Worm (Caenorhabditis elegans) whole organism, L2 larva: ENCODE measurements around the gene egl-43.

Experiments
- C34F6.9 ChIP-seq: fragments of 150-350 bp; optimal IDR thresholded peaks from 2 replicates; lab custom pipeline; 2014; ENCODE audit warnings: missing biosample characterization, missing genetic modification characterization
- F13H6.1 ChIP-seq: sonication (generic microtip); optimal IDR thresholded peaks from 2 replicates; lab custom pipeline; 2016; ENCODE audit warnings: missing genetic modification characterization, missing compliant biosample characterization
- Y55F3AM.14 ChIP-seq: fragments of 200-800 bp; sonication (Bioruptor generic); optimal IDR thresholded peaks from 2 replicates; lab custom pipeline; 2018; ENCODE audit warnings: mild to moderate bottlenecking, missing genetic modification characterization, missing compliant biosample characterization
- ZK546.5 ChIP-seq: sonication (generic microtip); optimal IDR thresholded peaks from 2 replicates; lab custom pipeline; 2017; ENCODE audit warnings: missing biosample characterization, missing genetic modification characterization
- alr-1 ChIP-seq: fragments of 150-350 bp; optimal IDR thresholded peaks from 2 replicates; lab custom pipeline; 2014; ENCODE audit warnings: missing biosample characterization, missing genetic modification characterization
- aly-2 ChIP-seq: fragments of 150-350 bp; optimal IDR thresholded peaks from 2 replicates; lab custom pipeline; 2014; ENCODE audit warnings: missing biosample characterization, missing genetic modification characterization
- ama-1 ChIP-seq: fragments of 150-350 bp; optimal IDR thresholded peaks from 2 replicates; lab custom pipeline; 2018; ENCODE audit warnings: inconsistent platforms
- blmp-1 ChIP-seq: sonication (generic microtip); optimal IDR thresholded peaks from 2 replicates; lab custom pipeline; 2017; ENCODE audit warnings: missing genetic modification characterization, mild to moderate bottlenecking, missing compliant biosample characterization, antibody characterized with exemption, moderate library complexity; ENCODE audit not compliant: insufficient read depth
- ceh-16 ChIP-seq: fragments of 150-350 bp; optimal IDR thresholded peaks from 2 replicates; lab custom pipeline; 2014; ENCODE audit warnings: missing biosample characterization, missing genetic modification characterization
- crh-2 ChIP-seq: sonication (generic microtip); optimal IDR thresholded peaks from 2 replicates; lab custom pipeline; 2017; ENCODE audit warnings: missing biosample characterization, missing genetic modification characterization
- dmd-4 ChIP-seq: sonication (generic microtip); optimal IDR thresholded peaks from 2 replicates; lab custom pipeline; 2017; ENCODE audit warnings: missing biosample characterization, missing genetic modification characterization
- egl-27 ChIP-seq: sonication (generic microtip); optimal IDR thresholded peaks from 3 replicates; lab custom pipeline; 2017; ENCODE audit warnings: missing biosample characterization, missing genetic modification reagents, missing genetic modification characterization
- elt-1 ChIP-seq: fragments of 150-350 bp; optimal IDR thresholded peaks from 2 replicates; lab custom pipeline; 2014; ENCODE audit warnings: missing biosample characterization, missing genetic modification characterization
- elt-3 ChIP-seq: sonication (generic microtip); optimal IDR thresholded peaks from 2 replicates; lab custom pipeline; 2017; ENCODE audit warnings: missing biosample characterization, missing genetic modification characterization
- fos-1 ChIP-seq: fragments of 150-350 bp; optimal IDR thresholded peaks from 2 replicates; lab custom pipeline; 2014; ENCODE audit warnings: missing biosample characterization, missing genetic modification characterization
- gmeb-1 ChIP-seq: fragments of 150-350 bp; optimal IDR thresholded peaks from 2 replicates; lab custom pipeline; 2014; ENCODE audit warnings: missing biosample characterization, missing genetic modification characterization
- lin-11 ChIP-seq: fragments of 150-350 bp; sonication (generic microtip); optimal IDR thresholded peaks from 2 replicates; lab custom pipeline; 2014; ENCODE audit warnings: missing biosample characterization, missing genetic modification characterization, inconsistent platforms, mixed read lengths
- lin-13 ChIP-seq: fragments of 150-350 bp; optimal IDR thresholded peaks from 2 replicates; lab custom pipeline; 2014; ENCODE audit warnings: missing biosample characterization, missing genetic modification reagents, missing genetic modification characterization
- lsy-2 ChIP-seq, 2 experiments: fragments of 150-350 bp in 1 of 2; sonication (generic microtip) in 1 of 2; optimal IDR thresholded peaks; 2 replicates each; lab custom pipeline; 2014 to 2017; ENCODE audit warnings: missing biosample characterization in 2 of 2, missing genetic modification characterization in 2 of 2
- mab-5 ChIP-seq: fragments of 150-350 bp; optimal IDR thresholded peaks from 2 replicates; lab custom pipeline; 2014; ENCODE audit warnings: missing biosample characterization, missing genetic modification characterization
- mbf-1 ChIP-seq: sonication (generic microtip); optimal IDR thresholded peaks from 2 replicates; lab custom pipeline; 2017; ENCODE audit warnings: missing biosample characterization, missing genetic modification characterization
- mdl-1 ChIP-seq, 2 experiments: fragments of 150-350 bp in 1 of 2; sonication (generic microtip) in 1 of 2; optimal IDR thresholded peaks; 2 replicates each; lab custom pipeline; 2017; ENCODE audit warnings: missing biosample characterization in 2 of 2, missing genetic modification characterization in 2 of 2
- nhr-10 ChIP-seq: sonication (generic microtip); optimal IDR thresholded peaks from 2 replicates; lab custom pipeline; 2017; ENCODE audit warnings: missing biosample characterization, missing genetic modification characterization
- nhr-11 ChIP-seq: fragments of 150-350 bp; optimal IDR thresholded peaks from 2 replicates; lab custom pipeline; 2014; ENCODE audit warnings: missing biosample characterization, missing genetic modification characterization
- nhr-12 ChIP-seq: fragments of 150-350 bp; optimal IDR thresholded peaks from 2 replicates; lab custom pipeline; 2014; ENCODE audit warnings: missing biosample characterization, missing genetic modification characterization
- nhr-129 ChIP-seq: fragments of 150-350 bp; optimal IDR thresholded peaks from 2 replicates; lab custom pipeline; 2014; ENCODE audit warnings: missing biosample characterization, missing genetic modification characterization
- nhr-21 ChIP-seq: fragments of 150-350 bp; optimal IDR thresholded peaks from 2 replicates; lab custom pipeline; 2014; ENCODE audit warnings: missing biosample characterization, missing genetic modification characterization
- nhr-23 ChIP-seq: fragments of 150-350 bp; optimal IDR thresholded peaks from 2 replicates; lab custom pipeline; 2014; ENCODE audit warnings: missing biosample characterization, missing genetic modification reagents, missing genetic modification characterization
- nhr-237 ChIP-seq: fragments of 150-350 bp; optimal IDR thresholded peaks from 2 replicates; lab custom pipeline; 2014; ENCODE audit warnings: missing biosample characterization, missing genetic modification characterization
- nhr-25 ChIP-seq: fragments of 150-350 bp; sonication (generic microtip); optimal IDR thresholded peaks from 3 replicates; lab custom pipeline; 2014; ENCODE audit warnings: missing biosample characterization, missing genetic modification characterization
- nhr-6 ChIP-seq: fragments of 150-350 bp; optimal IDR thresholded peaks from 2 replicates; lab custom pipeline; 2014; ENCODE audit warnings: missing biosample characterization, missing genetic modification characterization
- nhr-77 ChIP-seq: fragments of 150-350 bp; optimal IDR thresholded peaks from 2 replicates; lab custom pipeline; 2014; ENCODE audit warnings: missing biosample characterization, missing genetic modification characterization
- peb-1 ChIP-seq: fragments of 150-350 bp; optimal IDR thresholded peaks from 2 replicates; lab custom pipeline; 2014; ENCODE audit warnings: missing biosample characterization, missing genetic modification characterization
- sem-4 ChIP-seq: fragments of 150-350 bp; optimal IDR thresholded peaks from 2 replicates; lab custom pipeline; 2014; ENCODE audit warnings: missing biosample characterization, missing genetic modification reagents, missing genetic modification characterization
- skn-1 ChIP-seq: sonication (generic microtip); optimal IDR thresholded peaks from 2 replicates; lab custom pipeline; 2017; ENCODE audit warnings: missing biosample characterization, missing genetic modification characterization
- sma-3 ChIP-seq: sonication (generic microtip); optimal IDR thresholded peaks from 2 replicates; lab custom pipeline; 2016; ENCODE audit warnings: missing genetic modification reagents, missing genetic modification characterization, missing compliant biosample characterization
- sma-9 ChIP-seq, 2 experiments: fragments of 150-350 bp in 1 of 2; sonication (generic microtip) in 1 of 2; optimal IDR thresholded peaks; 2 replicates each; lab custom pipeline; 2014 to 2016; ENCODE audit warnings: missing genetic modification characterization in 2 of 2, mild to moderate bottlenecking in 1 of 2, missing biosample characterization in 1 of 2, missing compliant biosample characterization in 1 of 2, missing genetic modification reagents in 1 of 2, moderate library complexity in 1 of 2
- snpc-4 ChIP-seq: fragments of 150-350 bp; optimal IDR thresholded peaks from 2 replicates; lab custom pipeline; 2014; ENCODE audit warnings: missing biosample characterization, missing genetic modification characterization
- unc-55 ChIP-seq: fragments of 150-350 bp; sonication (generic microtip); optimal IDR thresholded peaks from 3 replicates; lab custom pipeline; 2014; ENCODE audit warnings: missing biosample characterization, missing genetic modification reagents, missing genetic modification characterization
- unc-62 ChIP-seq: fragments of 150-350 bp; optimal IDR thresholded peaks from 2 replicates; lab custom pipeline; 2014; ENCODE audit warnings: missing biosample characterization, missing genetic modification reagents, missing genetic modification characterization
- zag-1 ChIP-seq: fragments of 150-350 bp; optimal IDR thresholded peaks from 2 replicates; lab custom pipeline; 2014; ENCODE audit warnings: missing biosample characterization, missing genetic modification characterization
- ztf-1 ChIP-seq: fragments of 200-800 bp; sonication (Bioruptor generic); conservative IDR thresholded peaks from 2 replicates; pipeline ENCODE4 v1.3.6; 2022; ENCODE audit warnings: missing genetic modification characterization, missing compliant biosample characterization
- ztf-11 ChIP-seq: sonication (generic microtip); optimal IDR thresholded peaks from 2 replicates; lab custom pipeline; 2017; ENCODE audit warnings: missing biosample characterization, missing genetic modification characterization
- ztf-4 ChIP-seq: fragments of 150-350 bp; optimal IDR thresholded peaks from 2 replicates; lab custom pipeline; 2014; ENCODE audit warnings: missing biosample characterization, missing genetic modification characterization

The egl-43 gene

DNA sequence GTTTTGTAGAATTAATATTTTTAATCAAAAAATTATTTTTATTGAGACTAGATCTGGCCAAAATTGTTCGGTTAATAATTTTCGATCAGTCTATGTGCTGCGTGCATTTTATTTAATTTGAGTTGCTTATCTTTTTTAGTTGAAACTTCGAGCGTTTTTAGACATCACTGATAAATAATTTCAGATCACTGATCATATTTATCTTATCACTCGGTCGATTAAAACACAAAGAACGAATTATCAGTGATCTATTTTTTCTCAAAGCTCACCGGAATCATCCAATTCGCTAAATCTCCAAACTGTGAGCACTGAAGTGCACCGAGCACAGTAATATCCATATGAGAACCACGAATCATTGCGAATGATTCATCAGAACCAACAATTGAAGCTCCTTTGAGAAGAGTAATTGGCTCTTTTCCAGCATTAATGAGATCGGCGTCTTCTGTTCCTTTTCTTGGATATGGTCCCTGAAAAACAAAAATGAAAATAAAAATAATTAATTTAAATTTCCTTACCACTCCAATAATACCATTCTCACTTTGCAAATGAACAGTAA lies 19.9 kb upstream of the egl-43 start:
- no peak for TF ChIP-seq nhr-25 (tag; lab: Kevin White, UChicago)
- peak; percentile 47 for TF ChIP-seq crh-2 (tag; lab: Kevin White, UChicago)
- no peak for TF ChIP-seq peb-1 (tag; lab: Kevin White, UChicago)
- peak; percentile 43 for TF ChIP-seq fos-1
- no peak for TF ChIP-seq nhr-129 (tag; lab: Kevin White, UChicago)
- peak; percentile 32 for TF ChIP-seq sma-9 (GFP tag; optimal IDR thresholded peaks at IDR 0.05; lab: Kevin White, UChicago)
- no peak for TF ChIP-seq sma-9 (tag; optimal IDR thresholded peaks at IDR 0.05; lab: Kevin White, UChicago)
- no peak for TF ChIP-seq nhr-6 (tag; lab: Kevin White, UChicago)
- TF ChIP-seq nhr-11 (tag; lab: Kevin White, UChicago) = no peak
- TF ChIP-seq ztf-1 (GFP tag; lab: Robert Waterston, UW) = no peak

DNA sequence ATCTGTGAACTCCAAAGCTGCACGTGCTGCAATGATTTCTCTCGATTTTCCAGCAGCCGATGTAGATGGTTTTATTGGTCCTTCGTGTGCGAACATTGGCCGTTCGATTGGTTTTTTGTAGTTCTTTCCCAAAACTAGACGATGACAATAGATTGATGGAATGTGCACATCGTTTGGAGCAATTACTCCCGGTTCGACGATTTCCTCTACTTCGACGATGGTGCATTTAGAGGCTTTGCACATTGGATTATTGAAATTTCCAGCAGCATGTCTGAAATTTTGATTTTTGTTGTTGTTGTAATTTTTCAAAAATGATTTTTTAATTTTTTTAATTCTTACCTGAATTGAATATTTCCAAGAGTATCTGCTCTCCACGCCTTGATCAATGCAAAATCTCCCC lies 19.3 kb upstream of the egl-43 start:
- TF ChIP-seq lin-13 (peak; percentile 17), mdl-1 (tag; optimal IDR thresholded peaks at IDR 0.05; lab: Kevin White, UChicago) (no peak), mab-5 (tag; lab: Kevin White, UChicago) (no peak), nhr-11 (tag; lab: Kevin White, UChicago) (no peak)
- TF ChIP-seq, all 48 proteins: peak for 1

DNA sequence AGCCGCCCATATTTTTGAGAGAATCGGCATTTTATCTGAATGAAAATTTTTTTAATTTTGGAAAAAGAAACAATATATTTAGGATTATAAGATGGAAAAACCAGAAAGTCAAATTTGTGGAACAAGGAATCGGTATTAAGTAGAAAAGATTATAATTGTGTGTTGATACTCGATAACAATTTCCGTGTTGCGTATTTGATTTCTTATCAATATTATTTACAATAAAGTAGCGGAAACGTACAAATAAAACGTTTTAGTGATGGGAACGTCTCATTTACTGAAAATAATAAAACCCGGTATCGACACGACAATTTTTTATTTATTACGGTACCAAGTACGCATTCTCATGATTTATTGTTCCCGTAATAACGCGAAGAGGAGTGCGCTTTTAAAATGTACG lies 18.1 kb upstream of the egl-43 start, which contains the start of gene C05C10.3:
Gene C05C10.3 (minus strand): TSS at position 35 of the 400 bp plus-strand sequence.
- TF ChIP-seq crh-2 (tag; lab: Kevin White, UChicago) = no peak
- TF ChIP-seq elt-1 (tag; lab: Kevin White, UChicago) = no peak
- no peak for TF ChIP-seq elt-3
- TF ChIP-seq nhr-10 = no peak
- TF ChIP-seq F13H6.1 = no peak
- no peak for TF ChIP-seq unc-62 (GFP tag; lab: Kevin White, UChicago)
- TF ChIP-seq nhr-23 = no peak
- TF ChIP-seq sem-4 (tag; lab: Kevin White, UChicago) = no peak
- TF ChIP-seq ztf-4 (tag; lab: Kevin White, UChicago) = no peak
- no peak for TF ChIP-seq zag-1
- no peak for TF ChIP-seq nhr-12
- TF ChIP-seq mdl-1 (tag; optimal IDR thresholded peaks at IDR 0.05; lab: Kevin White, UChicago) = no peak
- TF ChIP-seq egl-27 (tag; lab: Kevin White, UChicago) = no peak
- TF ChIP-seq C34F6.9 (tag; lab: Kevin White, UChicago) = no peak
- TF ChIP-seq blmp-1 (tag; lab: Kevin White, UChicago) = no peak
- TF ChIP-seq dmd-4 = no peak
- no peak for TF ChIP-seq sma-3 (GFP tag; lab: Kevin White, UChicago)

DNA sequence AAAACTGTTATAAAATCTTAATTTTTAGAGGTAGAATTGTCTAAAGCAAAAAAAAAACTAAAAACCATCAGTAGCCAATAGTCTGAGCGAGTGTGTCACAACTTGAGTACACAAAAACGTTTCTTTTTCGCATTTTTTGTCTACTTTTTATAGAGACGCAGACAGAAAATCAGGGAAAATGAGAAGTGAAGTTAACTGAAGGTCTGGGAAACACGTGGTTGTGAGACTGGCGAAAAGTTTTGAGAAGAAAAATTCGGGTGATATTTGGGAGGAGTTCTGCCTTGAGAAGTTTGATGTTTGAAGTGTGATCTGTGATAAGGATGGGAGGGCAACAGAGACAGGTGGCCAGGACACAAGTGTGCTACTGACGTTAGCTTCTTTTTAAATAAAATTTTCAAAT lies 17.4 kb upstream of the egl-43 start:
- no peak for TF ChIP-seq mbf-1 (tag; lab: Kevin White, UChicago)
- peak; percentile 32 for TF ChIP-seq sem-4 (tag; lab: Kevin White, UChicago)
- TF ChIP-seq ztf-1 (GFP tag; lab: Robert Waterston, UW) = no peak
- no peak for TF ChIP-seq ceh-16 (tag; lab: Kevin White, UChicago)
- peak; percentile 94 for TF ChIP-seq nhr-129 (tag; lab: Kevin White, UChicago)
- no peak for TF ChIP-seq nhr-237 (tag; lab: Kevin White, UChicago)
- no peak for TF ChIP-seq aly-2
- TF ChIP-seq skn-1 (tag; lab: Kevin White, UChicago) = no peak
- peak; percentile 44 for TF ChIP-seq nhr-6 (tag; lab: Kevin White, UChicago)
- peak; percentile 62 for TF ChIP-seq ama-1
- no peak for TF ChIP-seq peb-1 (tag; lab: Kevin White, UChicago)
- no peak for TF ChIP-seq elt-3
- peak; percentile 67 for TF ChIP-seq gmeb-1 (tag; lab: Kevin White, UChicago)
- TF ChIP-seq alr-1 = no peak
- TF ChIP-seq ZK546.5 (tag; lab: Kevin White, UChicago) = no peak
- TF ChIP-seq lsy-2 (tag; optimal IDR thresholded peaks at IDR 0.05; lab: Kevin White, UChicago) = peak in 1 of 2 experiments; percentile 80
- TF ChIP-seq elt-1 (tag; lab: Kevin White, UChicago) = no peak
- TF ChIP-seq nhr-23 = no peak
- TF ChIP-seq nhr-77 (tag; lab: Kevin White, UChicago) = no peak
- peak; percentile 92 for TF ChIP-seq C34F6.9 (tag; lab: Kevin White, UChicago)
- TF ChIP-seq ztf-4 (tag; lab: Kevin White, UChicago) = peak; percentile 82
- no peak for TF ChIP-seq ztf-11 (tag; lab: Kevin White, UChicago)
- TF ChIP-seq nhr-11 (tag; lab: Kevin White, UChicago) = no peak
- TF ChIP-seq unc-55 (GFP tag; lab: Kevin White, UChicago) = peak; percentile 46
- peak; percentile 91 for TF ChIP-seq sma-9 (GFP tag; optimal IDR thresholded peaks at IDR 0.05; lab: Kevin White, UChicago)
- no peak for TF ChIP-seq sma-9 (tag; optimal IDR thresholded peaks at IDR 0.05; lab: Kevin White, UChicago)
- TF ChIP-seq blmp-1 (tag; lab: Kevin White, UChicago) = peak; percentile 86
- TF ChIP-seq Y55F3AM.14 = no peak
- TF ChIP-seq dmd-4 = no peak
- peak; percentile 82 for TF ChIP-seq sma-3 (GFP tag; lab: Kevin White, UChicago)
- peak; percentile 83 for TF ChIP-seq F13H6.1
- peak; percentile 28 for TF ChIP-seq snpc-4 (tag; lab: Kevin White, UChicago)
- peak; percentile 89 for TF ChIP-seq nhr-25 (tag; lab: Kevin White, UChicago)
- peak; percentile 67 for TF ChIP-seq lin-13
- no peak for TF ChIP-seq mab-5 (tag; lab: Kevin White, UChicago)
- TF ChIP-seq crh-2 (tag; lab: Kevin White, UChicago) = peak; percentile 91
- TF ChIP-seq nhr-21 (tag; lab: Kevin White, UChicago) = peak; percentile 90
- peak; percentile 93 for TF ChIP-seq nhr-10
- TF ChIP-seq lin-11 (tag; lab: Kevin White, UChicago) = no peak
